Fruit fly (Drosophila melanogaster) whole organism, embryonic: ENCODE measurements around the gene CG13931.

Source experiments
- Bdp1 ChIP-seq: fragments of 200-800 bp; sonication (Bioruptor generic); optimal IDR thresholded peaks from 3 replicates; lab custom pipeline; 2016; ENCODE audit warnings: missing biosample characterization, missing genetic modification characterization
- BtbVII ChIP-seq: fragments of 200-800 bp; sonication (Bioruptor generic); optimal IDR thresholded peaks from 3 replicates; lab custom pipeline; 2017; ENCODE audit warnings: missing biosample characterization, mild to moderate bottlenecking, missing genetic modification characterization
- CG1024 ChIP-seq: fragments of 200-800 bp; sonication (Bioruptor generic); IDR thresholded peaks from 2 replicates; pipeline ENCODE4 v1.3.6; 2022; ENCODE audit warnings: missing biosample characterization, missing genetic modification characterization
- CG10366 ChIP-seq: fragments of 200-800 bp; sonication (Bioruptor generic); IDR thresholded peaks from 2 replicates; pipeline ENCODE4 v1.3.6; 2022; ENCODE audit warnings: missing biosample characterization, missing genetic modification characterization
- CG11696 ChIP-seq: fragments of 200-800 bp; sonication (Bioruptor generic); IDR thresholded peaks from 2 replicates; pipeline ENCODE4 v1.3.6; 2022; ENCODE audit warnings: missing biosample characterization, missing genetic modification characterization
- CG12659 ChIP-seq: fragments of 200-800 bp; sonication (Bioruptor generic); optimal IDR thresholded peaks from 3 replicates; lab custom pipeline; 2017; ENCODE audit warnings: mild to moderate bottlenecking, missing biosample characterization, missing genetic modification reagents, missing genetic modification characterization
- CG13424 ChIP-seq: fragments of 200-800 bp; sonication (Bioruptor generic); optimal IDR thresholded peaks from 2 replicates; lab custom pipeline; 2019; ENCODE audit warnings: missing biosample characterization, mild to moderate bottlenecking, missing genetic modification characterization, moderate library complexity
- CG13775 ChIP-seq: fragments of 200-800 bp; sonication (Bioruptor generic); optimal IDR thresholded peaks from 3 replicates; lab custom pipeline; 2017; ENCODE audit warnings: missing biosample characterization, mild to moderate bottlenecking, missing genetic modification characterization
- CG15514 ChIP-seq: fragments of 200-800 bp; sonication (Bioruptor generic); optimal IDR thresholded peaks from 3 replicates; lab custom pipeline; 2017; ENCODE audit warnings: missing biosample characterization, missing genetic modification characterization, mild to moderate bottlenecking, moderate library complexity, missing genetic modification reagents
- CG15696 ChIP-seq: fragments of 200-800 bp; sonication (Bioruptor generic); optimal IDR thresholded peaks from 2 replicates; lab custom pipeline; 2019; ENCODE audit warnings: missing biosample characterization, mild to moderate bottlenecking, missing genetic modification characterization, moderate library complexity
- CG1603 ChIP-seq: fragments of 200-800 bp; sonication (Bioruptor generic); optimal IDR thresholded peaks from 2 replicates; lab custom pipeline; 2019; ENCODE audit warnings: missing biosample characterization, mild to moderate bottlenecking, missing genetic modification characterization, moderate library complexity
- CG2875 ChIP-seq: fragments of 200-800 bp; sonication (Bioruptor generic); optimal IDR thresholded peaks from 2 replicates; lab custom pipeline; 2017; ENCODE audit warnings: missing biosample characterization, mild to moderate bottlenecking, missing genetic modification characterization, missing genetic modification reagents
- CG30020 ChIP-seq: fragments of 200-800 bp; optimal IDR thresholded peaks from 2 replicates; lab custom pipeline; 2019; ENCODE audit warnings: missing biosample characterization, mild to moderate bottlenecking, missing genetic modification characterization, moderate library complexity
- CG32767 ChIP-seq: fragments of 200-800 bp; sonication (Bioruptor generic); IDR thresholded peaks from 2 replicates; pipeline ENCODE4 v1.3.6; 2022; ENCODE audit warnings: missing biosample characterization, missing genetic modification characterization
- CG33557 ChIP-seq: fragments of 200-800 bp; sonication (Bioruptor generic); optimal IDR thresholded peaks from 2 replicates; lab custom pipeline; 2019; ENCODE audit warnings: missing biosample characterization, mild to moderate bottlenecking, missing genetic modification characterization, moderate library complexity
- CG34376 ChIP-seq: fragments of 200-800 bp; sonication (Bioruptor generic); optimal IDR thresholded peaks from 2 replicates; lab custom pipeline; 2018; ENCODE audit warnings: missing biosample characterization, mild to moderate bottlenecking, missing genetic modification characterization
- CG6689 ChIP-seq: fragments of 200-800 bp; sonication (Bioruptor generic); IDR thresholded peaks from 2 replicates; pipeline ENCODE4 v1.3.6; 2022; ENCODE audit warnings: missing biosample characterization, missing genetic modification characterization
- CG6765 ChIP-seq: fragments of 200-800 bp; sonication (Bioruptor generic); optimal IDR thresholded peaks from 3 replicates; lab custom pipeline; 2017; ENCODE audit warnings: missing biosample characterization, mild to moderate bottlenecking, missing genetic modification characterization
- CG6813 ChIP-seq: fragments of 200-800 bp; sonication (Bioruptor generic); optimal IDR thresholded peaks from 2 replicates; lab custom pipeline; 2017; ENCODE audit warnings: missing biosample characterization, missing genetic modification characterization, mild to moderate bottlenecking, moderate library complexity, missing genetic modification reagents
- CG7987 ChIP-seq: fragments of 200-800 bp; sonication (Bioruptor generic); optimal IDR thresholded peaks from 2 replicates; lab custom pipeline; 2018; ENCODE audit warnings: missing biosample characterization, mild to moderate bottlenecking, missing genetic modification characterization, moderate library complexity
- CG8290 ChIP-seq, 3 experiments: fragments of 200-800 bp; sonication (Bioruptor generic); optimal IDR thresholded peaks; 2 replicates each; lab custom pipeline; 2016 to 2019; ENCODE audit warnings: missing biosample characterization in 3 of 3, missing genetic modification characterization in 3 of 3, mild to moderate bottlenecking in 2 of 3, moderate library complexity in 1 of 3
- CHES-1-like ChIP-seq: fragments of 200-800 bp; sonication (Bioruptor generic); optimal IDR thresholded peaks from 2 replicates; lab custom pipeline; 2016; ENCODE audit warnings: missing biosample characterization, missing genetic modification characterization
- E2f1 ChIP-seq: fragments of 200-800 bp; sonication (Bioruptor generic); IDR thresholded peaks from 2 replicates; pipeline ENCODE4 v1.3.6; 2022; ENCODE audit warnings: missing biosample characterization, missing genetic modification characterization
- Fer1 ChIP-seq: fragments of 200-800 bp; sonication (Bioruptor generic); optimal IDR thresholded peaks from 2 replicates; lab custom pipeline; 2017; ENCODE audit warnings: missing biosample characterization, mild to moderate bottlenecking, missing genetic modification characterization
- HLH3B ChIP-seq: fragments of 200-800 bp; sonication (Bioruptor generic); IDR thresholded peaks from 2 replicates; pipeline ENCODE4 v1.3.6; 2022; ENCODE audit warnings: missing biosample characterization, missing genetic modification characterization
- HLHmδ ChIP-seq: fragments of 200-800 bp; sonication (Bioruptor generic); optimal IDR thresholded peaks from 2 replicates; lab custom pipeline; 2018; ENCODE audit warnings: missing biosample characterization, mild to moderate bottlenecking, missing genetic modification characterization, moderate library complexity
- Hmr ChIP-seq: fragments of 200-800 bp; sonication (Bioruptor generic); optimal IDR thresholded peaks from 3 replicates; lab custom pipeline; 2017; ENCODE audit warnings: mild to moderate bottlenecking, missing biosample characterization, missing genetic modification reagents, missing genetic modification characterization
- Jarid2 ChIP-seq: fragments of 200-800 bp; sonication (Bioruptor generic); optimal IDR thresholded peaks from 3 replicates; lab custom pipeline; 2017; ENCODE audit warnings: mild to moderate bottlenecking, missing biosample characterization, missing genetic modification reagents, missing genetic modification characterization
- Optix ChIP-seq: fragments of 200-800 bp; sonication (Bioruptor generic); IDR thresholded peaks from 3 replicates; pipeline ENCODE4 v1.3.6; 2022; ENCODE audit warnings: missing biosample characterization, missing genetic modification characterization
- Rfx ChIP-seq: fragments of 200-800 bp; sonication (Bioruptor generic); IDR thresholded peaks from 2 replicates; pipeline ENCODE4 v1.3.6; 2022; ENCODE audit warnings: missing biosample characterization, missing genetic modification characterization
- Tbp ChIP-seq: fragments of >200 bp; optimal IDR thresholded peaks from 2 replicates; lab custom pipeline; 2018; ENCODE audit warnings: missing biosample characterization, missing genetic modification characterization
- Xrp1 ChIP-seq: fragments of 200-800 bp; sonication (Bioruptor generic); IDR thresholded peaks from 2 replicates; pipeline ENCODE4 v1.3.6; 2022; ENCODE audit warnings: missing biosample characterization, missing genetic modification characterization
- bowl ChIP-seq: fragments of 200-800 bp; sonication (Bioruptor generic); IDR thresholded peaks from 2 replicates; pipeline ENCODE4 v1.3.6; 2022; ENCODE audit warnings: missing biosample characterization, missing genetic modification characterization
- dmrt11E ChIP-seq: fragments of 200-800 bp; sonication (Bioruptor generic); optimal IDR thresholded peaks from 3 replicates; lab custom pipeline; 2018; ENCODE audit warnings: missing biosample characterization, mild to moderate bottlenecking, missing genetic modification characterization, moderate library complexity
- en ChIP-seq: fragments of 200-800 bp; sonication (Bioruptor generic); optimal IDR thresholded peaks from 2 replicates; lab custom pipeline; 2016; ENCODE audit warnings: missing biosample characterization, missing genetic modification characterization
- eve ChIP-seq, 2 experiments: fragments of >200 bp; optimal IDR thresholded peaks; 2 replicates each; lab custom pipeline; 2017; ENCODE audit warnings: missing biosample characterization in 2 of 2, missing genetic modification characterization in 2 of 2
- gem ChIP-seq: fragments of 200-800 bp; sonication (Bioruptor generic); optimal IDR thresholded peaks from 2 replicates; lab custom pipeline; 2019; ENCODE audit warnings: missing biosample characterization, mild to moderate bottlenecking, missing genetic modification characterization, moderate library complexity
- grn ChIP-seq: fragments of 200-800 bp; sonication (Bioruptor generic); optimal IDR thresholded peaks from 3 replicates; lab custom pipeline; 2017; ENCODE audit warnings: missing biosample characterization, missing genetic modification characterization
- hbn ChIP-seq: fragments of 200-800 bp; sonication (Bioruptor generic); IDR thresholded peaks from 2 replicates; pipeline ENCODE4 v1.3.6; 2022; ENCODE audit warnings: missing biosample characterization, missing genetic modification characterization; ENCODE audit not compliant: partially characterized antibody
- ken ChIP-seq: fragments of 200-800 bp; sonication (Bioruptor generic); IDR thresholded peaks from 3 replicates; pipeline ENCODE4 v1.3.6; 2022; ENCODE audit warnings: missing biosample characterization, missing genetic modification characterization
- lab ChIP-seq: fragments of 200-800 bp; sonication (Bioruptor generic); optimal IDR thresholded peaks from 3 replicates; lab custom pipeline; 2017; ENCODE audit warnings: missing biosample characterization, missing genetic modification characterization, mild to moderate bottlenecking, moderate library complexity, missing genetic modification reagents
- onecut ChIP-seq: fragments of 200-800 bp; sonication (Bioruptor generic); IDR thresholded peaks from 2 replicates; pipeline ENCODE4 v1.3.6; 2022; ENCODE audit warnings: missing biosample characterization, missing genetic modification characterization
- pan ChIP-seq, 4 experiments: fragments of >200 bp in 3 of 4; fragments of 200-800 bp in 1 of 4; sonication (Bioruptor generic) in 1 of 4; optimal IDR thresholded peaks in 3 of 4; IDR thresholded peaks in 1 of 4; 2 replicates each; pipeline versions ENCODE4 v1.3.6 to Lab custom; 2017 to 2022; ENCODE audit warnings: missing biosample characterization in 2 of 4, missing genetic modification characterization in 2 of 4, mixed read lengths in 1 of 4
- peb ChIP-seq: fragments of 200-800 bp; sonication (Bioruptor generic); IDR thresholded peaks from 2 replicates; pipeline ENCODE4 v1.3.6; 2022; ENCODE audit warnings: missing biosample characterization, missing genetic modification characterization
- pzg ChIP-seq: fragments of 200-800 bp; sonication (Bioruptor generic); optimal IDR thresholded peaks from 3 replicates; lab custom pipeline; 2018; ENCODE audit warnings: missing biosample characterization, mild to moderate bottlenecking, missing genetic modification characterization, moderate library complexity
- sc ChIP-seq, 3 experiments: fragments of >200 bp in 2 of 3; fragments of 200-800 bp in 1 of 3; sonication (Bioruptor generic) in 1 of 3; optimal IDR thresholded peaks; 2 replicates in 2 of 3; 3 replicates in 1 of 3; lab custom pipeline; 2017; ENCODE audit warnings: mild to moderate bottlenecking in 1 of 3, missing biosample characterization in 1 of 3, missing genetic modification characterization in 1 of 3, missing genetic modification reagents in 1 of 3
- twi ChIP-seq: fragments of 200-800 bp; optimal IDR thresholded peaks from 2 replicates; lab custom pipeline; 2019; ENCODE audit warnings: missing biosample characterization, mild to moderate bottlenecking, missing genetic modification characterization, moderate library complexity
- yki ChIP-seq: fragments of >200 bp; optimal IDR thresholded peaks from 3 replicates; lab custom pipeline; 2018

The CG13931 gene

DNA sequence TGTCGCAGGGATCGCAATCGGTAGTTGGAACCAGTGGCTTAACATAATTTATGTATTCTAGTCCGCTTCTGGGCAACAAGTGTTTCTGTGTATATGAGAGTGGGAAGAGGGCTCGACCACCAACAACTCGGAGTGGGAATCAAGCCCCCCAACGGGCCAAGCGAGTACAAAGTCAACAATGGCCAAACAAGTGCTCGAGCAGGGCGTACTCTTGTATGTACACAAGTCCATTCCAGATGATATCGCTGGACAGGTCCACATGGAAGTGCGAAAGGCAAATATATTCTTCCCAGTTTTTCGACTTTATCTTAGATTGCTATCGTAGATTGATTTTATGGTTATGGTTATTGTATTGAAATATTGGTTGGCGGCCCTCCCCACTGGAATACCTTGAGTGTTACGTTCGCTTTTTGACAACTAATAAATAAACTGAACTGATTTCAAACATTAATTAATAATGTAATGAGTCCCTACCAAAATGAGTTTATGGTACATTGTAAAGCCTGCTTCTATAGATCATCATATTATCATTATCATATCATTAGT lies 40.4 kb upstream of the CG13931 start (continued):
- TF ChIP-seq CG13775 (GFP tag; lab: Kevin White, UChicago), result peak; percentile 1
- peak; percentile 95 for TF ChIP-seq grn (GFP tag; lab: Kevin White, UChicago)
- TF ChIP-seq E2f1 (GFP tag; lab: Robert Waterston, UW), result no peak
- peak; percentile 94 for TF ChIP-seq CG34376 (GFP tag; lab: Kevin White, UChicago)
- TF ChIP-seq pan (optimal IDR thresholded peaks at IDR 0.05; lab: Kevin White, UChicago), result no peak
- TF ChIP-seq pan (GFP tag; optimal IDR thresholded peaks at IDR 0.05 in 1 of 2, IDR thresholded peaks at IDR 0.05 in 1 of 2), result peak in 1 of 2 experiments; percentile 11
- TF ChIP-seq CG1024 (GFP tag; lab: Robert Waterston, UW), result peak; percentile 22; the same call in 1 of the 2 replicates
- TF ChIP-seq Jarid2 (GFP tag; lab: Kevin White, UChicago), result peak; percentile 9
- TF ChIP-seq CG8290 (GFP tag; optimal IDR thresholded peaks at IDR 0.05; lab: Kevin White, UChicago), result no peak
- peak; percentile 20 to 22 for TF ChIP-seq CG8290 (tag; optimal IDR thresholded peaks at IDR 0.05; lab: Kevin White, UChicago)
- TF ChIP-seq CG33557 (GFP tag; lab: Kevin White, UChicago), result peak; percentile 59
- TF ChIP-seq Rfx (GFP tag; lab: Robert Waterston, UW), result peak; percentile 25; the same call in 1 of the 2 replicates
- no peak for TF ChIP-seq CG12659 (GFP tag; lab: Kevin White, UChicago)
- TF ChIP-seq pzg (GFP tag; lab: Kevin White, UChicago), result no peak
- 0 out of 2 replicates have a peak, but pooled peaks have one; percentile 42 for TF ChIP-seq CG11696 (GFP tag; lab: Robert Waterston, UW)
- TF ChIP-seq en (GFP tag; lab: Kevin White, UChicago), result no peak
- no peak for TF ChIP-seq CG13424 (tag; lab: Kevin White, UChicago)
- peak; percentile 16 for TF ChIP-seq onecut
- no peak for TF ChIP-seq CG30020
- TF ChIP-seq Fer1 (GFP tag; lab: Kevin White, UChicago), result peak; percentile 11
- peak; percentile 22 for TF ChIP-seq dmrt11E (tag; lab: Kevin White, UChicago)
- TF ChIP-seq hbn (GFP tag; lab: Robert Waterston, UW), result no peak
- no peak for TF ChIP-seq HLH3B (GFP tag; lab: Robert Waterston, UW)
- peak; percentile 8 for TF ChIP-seq CG2875 (GFP tag; lab: Kevin White, UChicago)
- TF ChIP-seq Optix (GFP tag; lab: Robert Waterston, UW), result no peak
- TF ChIP-seq peb, result no peak
- no peak for TF ChIP-seq yki
- TF ChIP-seq HLHmδ, result peak; percentile 35
- TF ChIP-seq CG32767 (GFP tag; lab: Robert Waterston, UW), result no peak
- peak; percentile 34 for TF ChIP-seq CG1603 (tag; lab: Kevin White, UChicago)
- no peak for TF ChIP-seq CHES-1-like (GFP tag; lab: Kevin White, UChicago)
- peak; percentile 62 for TF ChIP-seq lab (GFP tag; lab: Kevin White, UChicago)
- TF ChIP-seq Tbp, result no peak
- peak; percentile 10 for TF ChIP-seq CG15696
- peak; percentile 3 for TF ChIP-seq gem (tag; lab: Kevin White, UChicago)
- TF ChIP-seq Xrp1 (GFP tag; lab: Robert Waterston, UW), result peak; percentile 50
- TF ChIP-seq CG10366 (GFP tag; lab: Robert Waterston, UW), result 0 out of 2 replicates have a peak, but pooled peaks have one; percentile 3
- peak; percentile 69 for TF ChIP-seq CG6813 (GFP tag; lab: Kevin White, UChicago)
- 0 out of 3 replicates have a peak, but pooled peaks have one; percentile 49 for TF ChIP-seq ken (GFP tag; lab: Robert Waterston, UW)
- no peak for TF ChIP-seq eve (GFP tag; optimal IDR thresholded peaks at IDR 0.05; lab: Kevin White, UChicago)
- TF ChIP-seq CG6765 (GFP tag; lab: Kevin White, UChicago), result peak; percentile 2
- TF ChIP-seq twi (tag; lab: Kevin White, UChicago), result peak; percentile 35
- TF ChIP-seq CG7987, result peak; percentile 8
- no peak for TF ChIP-seq CG6689
- TF ChIP-seq CG15514 (GFP tag; lab: Kevin White, UChicago), result peak; percentile 36
- no peak for TF ChIP-seq bowl (GFP tag; lab: Robert Waterston, UW)
- TF ChIP-seq BtbVII (GFP tag; lab: Kevin White, UChicago), result peak; percentile 40
- TF ChIP-seq Bdp1 (GFP tag; lab: Kevin White, UChicago), result no peak
- TF ChIP-seq sc (optimal IDR thresholded peaks at IDR 0.05; lab: Kevin White, UChicago), result no peak
- TF ChIP-seq sc (GFP tag; optimal IDR thresholded peaks at IDR 0.05; lab: Kevin White, UChicago), result peak; percentile 15
- TF ChIP-seq Hmr (GFP tag; lab: Kevin White, UChicago), result no peak
